Fruit fly (Drosophila melanogaster) whole organism, embryonic: ENCODE measurements around the gene GstD7.
A peak's percentile ranks its signal among the peaks of the same experiment; 100 is the strongest.

ENCODE experiments used
- Ada2b ChIP-seq: fragments of 200-800 bp; sonication (Bioruptor generic); IDR thresholded peaks from 2 replicates; pipeline ENCODE4 v1.3.6; 2022; ENCODE audit warnings: missing biosample characterization, missing genetic modification characterization
- Atf6 ChIP-seq: fragments of 200-800 bp; sonication (Bioruptor generic); IDR thresholded peaks from 2 replicates; pipeline ENCODE4 v1.3.6; 2022; ENCODE audit warnings: missing biosample characterization, missing genetic modification characterization
- CG10543 ChIP-seq: fragments of 200-800 bp; sonication (Bioruptor generic); optimal IDR thresholded peaks from 3 replicates; lab custom pipeline; 2017; ENCODE audit warnings: missing biosample characterization, mild to moderate bottlenecking, missing genetic modification characterization, moderate library complexity
- CG10959 ChIP-seq: fragments of 200-800 bp; sonication (Bioruptor generic); IDR thresholded peaks from 2 replicates; pipeline ENCODE4 v1.3.6; 2022; ENCODE audit warnings: missing biosample characterization, missing genetic modification characterization
- CG11093 ChIP-seq: fragments of 200-800 bp; sonication (Bioruptor generic); IDR thresholded peaks from 3 replicates; pipeline ENCODE4 v1.3.6; 2022; ENCODE audit warnings: missing biosample characterization, missing genetic modification characterization
- CG11560 ChIP-seq: fragments of 200-800 bp; sonication (Bioruptor generic); IDR thresholded peaks from 3 replicates; pipeline ENCODE4 v1.3.6; 2022; ENCODE audit warnings: missing biosample characterization, missing genetic modification characterization
- CG12236 ChIP-seq: fragments of 200-800 bp; sonication (Bioruptor generic); optimal IDR thresholded peaks from 2 replicates; lab custom pipeline; 2016; ENCODE audit warnings: missing biosample characterization, missing genetic modification characterization
- CG13424 ChIP-seq: fragments of 200-800 bp; sonication (Bioruptor generic); optimal IDR thresholded peaks from 2 replicates; lab custom pipeline; 2019; ENCODE audit warnings: missing biosample characterization, mild to moderate bottlenecking, missing genetic modification characterization, moderate library complexity
- CG13775 ChIP-seq: fragments of 200-800 bp; sonication (Bioruptor generic); optimal IDR thresholded peaks from 3 replicates; lab custom pipeline; 2017; ENCODE audit warnings: missing biosample characterization, mild to moderate bottlenecking, missing genetic modification characterization
- CG14050 ChIP-seq: fragments of 200-800 bp; sonication (Bioruptor generic); IDR thresholded peaks from 3 replicates; pipeline ENCODE4 v1.3.6; 2022; ENCODE audit warnings: missing biosample characterization, missing genetic modification characterization
- CG15269 ChIP-seq: fragments of 200-800 bp; sonication (Bioruptor generic); optimal IDR thresholded peaks from 2 replicates; lab custom pipeline; 2018; ENCODE audit warnings: missing biosample characterization, mild to moderate bottlenecking, missing genetic modification characterization, moderate library complexity
- CG1647 ChIP-seq: fragments of 200-800 bp; sonication (Bioruptor generic); optimal IDR thresholded peaks from 3 replicates; lab custom pipeline; 2016; ENCODE audit warnings: missing biosample characterization, missing genetic modification characterization
- CG16813 ChIP-seq: fragments of 200-800 bp; sonication (Bioruptor generic); IDR thresholded peaks from 3 replicates; pipeline ENCODE4 v1.3.6; 2022; ENCODE audit warnings: missing biosample characterization, missing genetic modification characterization; ENCODE audit not compliant: partially characterized antibody
- CG16815 ChIP-seq: fragments of 200-800 bp; sonication (Bioruptor generic); optimal IDR thresholded peaks from 3 replicates; lab custom pipeline; 2017; ENCODE audit warnings: missing biosample characterization, mild to moderate bottlenecking, missing genetic modification characterization
- CG43689 ChIP-seq: fragments of 200-800 bp; sonication (Bioruptor generic); IDR thresholded peaks from 2 replicates; pipeline ENCODE4 v1.3.6; 2022; ENCODE audit warnings: missing biosample characterization, missing genetic modification characterization
- CG4424 ChIP-seq: fragments of 200-800 bp; sonication (Bioruptor generic); optimal IDR thresholded peaks from 3 replicates; lab custom pipeline; 2016; ENCODE audit warnings: missing biosample characterization, missing genetic modification characterization
- CG6791 ChIP-seq: fragments of 200-800 bp; sonication (Bioruptor generic); IDR thresholded peaks from 3 replicates; pipeline ENCODE4 v1.3.6; 2022; ENCODE audit warnings: missing biosample characterization, missing genetic modification characterization; ENCODE audit not compliant: partially characterized antibody
- CG7372 ChIP-seq: fragments of 200-800 bp; sonication (Bioruptor generic); IDR thresholded peaks from 2 replicates; pipeline ENCODE4 v1.3.6; 2022; ENCODE audit warnings: missing biosample characterization, missing genetic modification characterization
- CG8944 ChIP-seq: fragments of 200-800 bp; sonication (Bioruptor generic); optimal IDR thresholded peaks from 3 replicates; lab custom pipeline; 2016; ENCODE audit warnings: missing biosample characterization, missing genetic modification characterization
- CG9215 ChIP-seq: fragments of 200-800 bp; sonication (Bioruptor generic); IDR thresholded peaks from 2 replicates; pipeline ENCODE4 v1.3.6; 2022; ENCODE audit warnings: missing biosample characterization, missing genetic modification characterization
- CHES-1-like ChIP-seq: fragments of 200-800 bp; sonication (Bioruptor generic); optimal IDR thresholded peaks from 2 replicates; lab custom pipeline; 2016; ENCODE audit warnings: missing biosample characterization, missing genetic modification characterization
- Camta ChIP-seq: fragments of 200-800 bp; sonication (Bioruptor generic); optimal IDR thresholded peaks from 2 replicates; lab custom pipeline; 2016; ENCODE audit warnings: missing biosample characterization, missing genetic modification characterization
- D19B ChIP-seq: fragments of 200-800 bp; sonication (Bioruptor generic); optimal IDR thresholded peaks from 2 replicates; lab custom pipeline; 2017; ENCODE audit warnings: missing biosample characterization, mild to moderate bottlenecking, missing genetic modification characterization
- Dip2 ChIP-seq: fragments of 200-800 bp; sonication (Bioruptor generic); IDR thresholded peaks from 2 replicates; pipeline ENCODE4 v1.3.6; 2022; ENCODE audit warnings: missing biosample characterization, missing genetic modification characterization
- HLH3B ChIP-seq: fragments of 200-800 bp; sonication (Bioruptor generic); IDR thresholded peaks from 2 replicates; pipeline ENCODE4 v1.3.6; 2022; ENCODE audit warnings: missing biosample characterization, missing genetic modification characterization
- HLH4C ChIP-seq: fragments of 200-800 bp; sonication (Bioruptor generic); IDR thresholded peaks from 3 replicates; pipeline ENCODE4 v1.3.6; 2022; ENCODE audit warnings: missing biosample characterization, missing genetic modification characterization; ENCODE audit not compliant: partially characterized antibody
- Hr39 ChIP-seq: fragments of >200 bp; optimal IDR thresholded peaks from 2 replicates; lab custom pipeline; 2017
- Lhr ChIP-seq: fragments of 200-800 bp; sonication (Bioruptor generic); optimal IDR thresholded peaks from 3 replicates; lab custom pipeline; 2017; ENCODE audit warnings: mild to moderate bottlenecking, missing biosample characterization, missing genetic modification reagents, missing genetic modification characterization
- Ravus ChIP-seq: fragments of 200-800 bp; sonication (Bioruptor generic); IDR thresholded peaks from 2 replicates; pipeline ENCODE4 v1.3.6; 2022; ENCODE audit warnings: missing biosample characterization, missing genetic modification characterization
- al ChIP-seq: fragments of 200-800 bp; sonication (Bioruptor generic); IDR thresholded peaks from 2 replicates; pipeline ENCODE4 v1.3.6; 2022; ENCODE audit warnings: missing biosample characterization, missing genetic modification characterization
- bcd ChIP-seq: fragments of 200-800 bp; sonication (Bioruptor generic); optimal IDR thresholded peaks from 2 replicates; lab custom pipeline; 2017; ENCODE audit warnings: missing biosample characterization, mild to moderate bottlenecking, missing genetic modification characterization
- dimm ChIP-seq: fragments of 200-800 bp; sonication (Bioruptor generic); IDR thresholded peaks from 2 replicates; pipeline ENCODE4 v1.3.6; 2022; ENCODE audit warnings: missing biosample characterization, missing genetic modification characterization
- dm ChIP-seq: fragments of 200-800 bp; sonication (Bioruptor generic); optimal IDR thresholded peaks from 3 replicates; lab custom pipeline; 2016; ENCODE audit warnings: missing biosample characterization, missing genetic modification characterization
- esg ChIP-seq: fragments of 200-800 bp; sonication (Bioruptor generic); conservative IDR thresholded peaks from 2 replicates; pipeline ENCODE4 v1.3.6; 2022; ENCODE audit warnings: missing biosample characterization, missing genetic modification characterization
- fd64A ChIP-seq: fragments of 200-800 bp; sonication (Bioruptor generic); optimal IDR thresholded peaks from 3 replicates; lab custom pipeline; 2018; ENCODE audit warnings: missing biosample characterization, mild to moderate bottlenecking, missing genetic modification characterization
- gcm ChIP-seq: fragments of 200-800 bp; sonication (Bioruptor generic); optimal IDR thresholded peaks from 2 replicates; lab custom pipeline; 2019; ENCODE audit warnings: missing biosample characterization, mild to moderate bottlenecking, missing genetic modification characterization, moderate library complexity
- gro ChIP-seq: fragments of 200-800 bp; sonication (Bioruptor generic); optimal IDR thresholded peaks from 2 replicates; lab custom pipeline; 2016; ENCODE audit warnings: missing biosample characterization, missing genetic modification characterization
- her ChIP-seq: fragments of 200-800 bp; sonication (Bioruptor generic); optimal IDR thresholded peaks from 2 replicates; lab custom pipeline; 2016; ENCODE audit warnings: missing biosample characterization, missing genetic modification characterization
- hkb ChIP-seq, 2 experiments: fragments of 200-800 bp in 1 of 2; fragments of >200 bp in 1 of 2; sonication (Bioruptor generic) in 1 of 2; IDR thresholded peaks in 1 of 2; optimal IDR thresholded peaks in 1 of 2; 2 replicates each; pipeline versions ENCODE4 v1.3.6 to Lab custom; 2017 to 2022; ENCODE audit warnings: missing biosample characterization in 1 of 2, missing genetic modification characterization in 1 of 2
- klu ChIP-seq: fragments of 200-800 bp; sonication (Bioruptor generic); IDR thresholded peaks from 2 replicates; pipeline ENCODE4 v1.3.6; 2022; ENCODE audit warnings: missing biosample characterization, missing genetic modification characterization
- nmo ChIP-seq: fragments of 200-800 bp; sonication (Bioruptor generic); optimal IDR thresholded peaks from 2 replicates; lab custom pipeline; 2018; ENCODE audit warnings: missing biosample characterization, mild to moderate bottlenecking, missing genetic modification characterization, moderate library complexity
- prd ChIP-seq, 3 experiments: fragments of >200 bp in 2 of 3; fragments of 200-800 bp in 1 of 3; sonication (Bioruptor generic) in 1 of 3; optimal IDR thresholded peaks in 2 of 3; IDR thresholded peaks in 1 of 3; 2 replicates in 2 of 3; 3 replicates in 1 of 3; pipeline versions ENCODE4 v1.3.6 to Lab custom; 2017 to 2022; ENCODE audit warnings: missing biosample characterization in 1 of 3, missing genetic modification characterization in 1 of 3
- pum ChIP-seq: fragments of 200-800 bp; sonication (Bioruptor generic); optimal IDR thresholded peaks from 2 replicates; lab custom pipeline; 2016; ENCODE audit warnings: missing biosample characterization, missing genetic modification characterization
- rib ChIP-seq: fragments of 200-800 bp; sonication (Bioruptor generic); IDR thresholded peaks from 2 replicates; pipeline ENCODE4 v1.3.6; 2022; ENCODE audit warnings: missing biosample characterization, missing genetic modification characterization
- shn ChIP-seq: fragments of 200-800 bp; sonication (Bioruptor generic); optimal IDR thresholded peaks from 3 replicates; lab custom pipeline; 2016; ENCODE audit warnings: missing biosample characterization, missing genetic modification characterization
- sisA ChIP-seq: fragments of 200-800 bp; sonication (Bioruptor generic); IDR thresholded peaks from 2 replicates; pipeline ENCODE4 v1.3.6; 2022; ENCODE audit warnings: missing biosample characterization, missing genetic modification characterization
- sna ChIP-seq: fragments of 200-800 bp; sonication (Bioruptor generic); IDR thresholded peaks from 2 replicates; pipeline ENCODE4 v1.3.6; 2022; ENCODE audit warnings: missing biosample characterization, missing genetic modification characterization; ENCODE audit not compliant: partially characterized antibody
- sob ChIP-seq: fragments of 200-800 bp; sonication (Bioruptor generic); IDR thresholded peaks from 2 replicates; pipeline ENCODE4 v1.3.6; 2022; ENCODE audit warnings: missing biosample characterization, missing genetic modification characterization
- sqz ChIP-seq: fragments of 200-800 bp; sonication (Bioruptor generic); optimal IDR thresholded peaks from 3 replicates; lab custom pipeline; 2018; ENCODE audit warnings: missing biosample characterization, mild to moderate bottlenecking, missing genetic modification characterization
- trh ChIP-seq: fragments of 200-800 bp; sonication (Bioruptor generic); optimal IDR thresholded peaks from 2 replicates; lab custom pipeline; 2016; ENCODE audit warnings: missing biosample characterization, missing genetic modification characterization
- yki ChIP-seq: fragments of >200 bp; optimal IDR thresholded peaks from 3 replicates; lab custom pipeline; 2018
- zf30C ChIP-seq: fragments of 200-800 bp; sonication (Bioruptor generic); optimal IDR thresholded peaks from 3 replicates; lab custom pipeline; 2018; ENCODE audit warnings: missing biosample characterization, mild to moderate bottlenecking, missing genetic modification characterization

Gene GstD7

DNA sequence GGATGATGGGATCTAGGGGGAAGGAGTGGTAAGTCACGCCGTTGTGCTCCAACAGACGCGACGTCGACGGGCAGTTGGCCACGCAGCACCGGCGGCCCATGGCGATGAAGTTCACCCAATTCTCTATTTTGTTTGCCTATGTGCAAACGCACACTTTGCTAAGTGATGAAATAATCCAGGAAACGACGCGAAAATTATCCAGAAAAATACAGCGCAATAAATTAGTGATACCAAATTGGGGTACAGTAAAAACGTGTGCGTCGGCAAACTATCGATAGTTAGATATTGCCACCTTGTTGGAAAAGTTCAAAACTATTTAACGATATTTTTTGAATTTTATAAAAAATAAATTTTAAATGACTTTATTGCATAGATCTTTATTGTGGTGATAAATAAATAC, 22.3 kb upstream of the GstD7 start, which contains the start of gene MBD-R2 (continued):
- TF ChIP-seq Lhr (GFP tag; lab: Kevin White, UChicago) (peak; percentile 54), sqz (GFP tag; lab: Kevin White, UChicago) (no peak), nmo (GFP tag; lab: Kevin White, UChicago) (peak; percentile 23), CG7372 (GFP tag; lab: Robert Waterston, UW) (no peak), dimm (GFP tag; lab: Robert Waterston, UW) (no peak), CG15269 (tag; lab: Kevin White, UChicago) (no peak), gro (GFP tag; lab: Kevin White, UChicago) (no peak), CG11093 (GFP tag; lab: Robert Waterston, UW) (no peak), CG13424 (peak; percentile 16), CG14050 (no peak), CG10959 (GFP tag; lab: Robert Waterston, UW) (no peak), CG13775 (no peak), gcm (GFP tag; lab: Kevin White, UChicago) (peak; percentile 1), CG16815 (GFP tag; lab: Kevin White, UChicago) (no peak), CG11560 (tag; lab: Robert Waterston, UW) (no peak), CG4424 (GFP tag; lab: Kevin White, UChicago) (no peak), prd (optimal IDR thresholded peaks at IDR 0.05; lab: Kevin White, UChicago) (no peak), prd (GFP tag; IDR thresholded peaks at IDR 0.05; lab: Robert Waterston, UW) (no peak), sisA (GFP tag; lab: Robert Waterston, UW) (no peak), CG9215 (GFP tag; lab: Robert Waterston, UW) (no peak), esg (GFP tag; lab: Robert Waterston, UW) (no peak), pum (GFP tag; lab: Kevin White, UChicago) (no peak), al (GFP tag; lab: Robert Waterston, UW) (no peak), Atf6 (GFP tag; lab: Robert Waterston, UW) (no peak), zf30C (GFP tag; lab: Kevin White, UChicago) (no peak), CG10543 (GFP tag; lab: Kevin White, UChicago) (no peak), Ada2b (GFP tag; lab: Robert Waterston, UW) (no peak), CG43689 (GFP tag; lab: Robert Waterston, UW) (no peak), hkb (optimal IDR thresholded peaks at IDR 0.05; lab: Kevin White, UChicago) (no peak), hkb (GFP tag; IDR thresholded peaks at IDR 0.05; lab: Robert Waterston, UW) (no peak), trh (GFP tag; lab: Kevin White, UChicago) (no peak), CHES-1-like (GFP tag; lab: Kevin White, UChicago) (no peak), sob (GFP tag; lab: Robert Waterston, UW) (no peak), Hr39 (no peak), HLH3B (GFP tag; lab: Robert Waterston, UW) (no peak), Dip2 (GFP tag; lab: Robert Waterston, UW) (no peak), sna (peak; percentile 42; the same call in 1 of the 2 replicates), klu (no peak), CG6791 (GFP tag; lab: Robert Waterston, UW) (0 out of 3 replicates have a peak, but pooled peaks have one; percentile 34), dm (no peak), yki (lab: Kevin White, UChicago) (no peak), HLH4C (peak; percentile 37; the same call in 2 of the 3 replicates), CG16813 (GFP tag; lab: Robert Waterston, UW) (peak; percentile 69), D19B (GFP tag; lab: Kevin White, UChicago) (no peak), her (GFP tag; lab: Kevin White, UChicago) (no peak), bcd (GFP tag; lab: Kevin White, UChicago) (no peak), Camta (no peak), CG1647 (no peak), CG12236 (GFP tag; lab: Kevin White, UChicago) (no peak), fd64A (GFP tag; lab: Kevin White, UChicago) (no peak), CG8944 (GFP tag; lab: Kevin White, UChicago) (no peak), rib (GFP tag; lab: Robert Waterston, UW) (no peak), Ravus (GFP tag; lab: Robert Waterston, UW) (no peak), shn (no peak)
